Fruit fly (Drosophila melanogaster): ENCODE data around the gene TTLL1B.

The TTLL1B gene

dm6 chr3L:4690698-4691097, 42.6 kb downstream of the TTLL1B start (continued):
- TF ChIP-seq CG13123 (GFP tag; optimal IDR thresholded peaks at IDR 0.05) (no peak), Rfx (GFP tag; IDR thresholded peaks at IDR 0.05) (peak; percentile 58; the same call in 1 of the 2 replicates), Camta (GFP tag; optimal IDR thresholded peaks at IDR 0.05) (peak; percentile 24), Dfd (GFP tag; optimal IDR thresholded peaks at IDR 0.05) (no peak), phol (tag; optimal IDR thresholded peaks at IDR 0.05) (peak; percentile 23), zfh1 (GFP tag; IDR thresholded peaks at IDR 0.05) (peak; percentile 59; the same call in 2 of the 3 replicates), NK7.1 (GFP tag; optimal IDR thresholded peaks at IDR 0.05) (no peak), abd-A (tag; optimal IDR thresholded peaks at IDR 0.05) (no peak), Trl (optimal IDR thresholded peaks at IDR 0.05) (no peak), Trl (GFP tag; optimal IDR thresholded peaks at IDR 0.05) (no peak), ham (GFP tag; IDR thresholded peaks at IDR 0.05) (no peak), Lim3 (GFP tag; IDR thresholded peaks at IDR 0.05) (0 out of 2 replicates have a peak, but pooled peaks have one; percentile 21), CG34376 (GFP tag; optimal IDR thresholded peaks at IDR 0.05) (no peak), CG16779 (GFP tag; IDR thresholded peaks at IDR 0.05) (no peak), shn (GFP tag; optimal IDR thresholded peaks at IDR 0.05) (no peak), CG1024 (GFP tag; IDR thresholded peaks at IDR 0.05) (peak; percentile 31; the same call in 1 of the 2 replicates), CG17802 (tag; optimal IDR thresholded peaks at IDR 0.05) (no peak), ara (GFP tag; IDR thresholded peaks at IDR 0.05) (no peak), gfzf (GFP tag; optimal IDR thresholded peaks at IDR 0.05) (no peak), Ptx1 (GFP tag; IDR thresholded peaks at IDR 0.05) (peak; percentile 54), E2f1 (GFP tag; IDR thresholded peaks at IDR 0.05) (0 out of 2 replicates have a peak, but pooled peaks have one; percentile 52), dm (GFP tag; optimal IDR thresholded peaks at IDR 0.05) (no peak), zen (tag; optimal IDR thresholded peaks at IDR 0.05) (peak; percentile 66), Opbp (GFP tag; IDR thresholded peaks at IDR 0.05; ENCODE audit: partially characterized antibody) (no peak), CG17612 (GFP tag; IDR thresholded peaks at IDR 0.05) (no peak), CG1529 (GFP tag; optimal IDR thresholded peaks at IDR 0.05) (no peak), CG6689 (GFP tag; IDR thresholded peaks at IDR 0.05) (no peak), zfh2 (GFP tag; optimal IDR thresholded peaks at IDR 0.05) (no peak), B-H1 (GFP tag; IDR thresholded peaks at IDR 0.05) (no peak; the same call in 2 of the 3 replicates), Spps (tag; optimal IDR thresholded peaks at IDR 0.05) (no peak), Scr (GFP tag; IDR thresholded peaks at IDR 0.05; ENCODE audit: partially characterized antibody) (no peak), CG4854 (GFP tag; optimal IDR thresholded peaks at IDR 0.05) (no peak), crol (GFP tag; IDR thresholded peaks at IDR 0.05) (no peak), CG8944 (GFP tag; optimal IDR thresholded peaks at IDR 0.05) (peak; percentile 2), HHEX (GFP tag; optimal IDR thresholded peaks at IDR 0.05) (no peak), CG6765 (GFP tag; optimal IDR thresholded peaks at IDR 0.05) (no peak), jumu (GFP tag; optimal IDR thresholded peaks at IDR 0.05) (no peak), CG2875 (GFP tag; optimal IDR thresholded peaks at IDR 0.05) (no peak), CG12236 (GFP tag; optimal IDR thresholded peaks at IDR 0.05) (no peak), Doc3 (GFP tag; IDR thresholded peaks at IDR 0.05; ENCODE audit: partially characterized antibody) (no peak), ken (GFP tag; IDR thresholded peaks at IDR 0.05) (no peak), CG10366 (GFP tag; IDR thresholded peaks at IDR 0.05) (peak; percentile 61), HLH3B (GFP tag; IDR thresholded peaks at IDR 0.05) (0 out of 2 replicates have a peak, but pooled peaks have one; percentile 12), hkb (optimal IDR thresholded peaks at IDR 0.05) (no peak), hkb (GFP tag; IDR thresholded peaks at IDR 0.05) (peak; percentile 28; the same call in 1 of the 2 replicates), CG15696 (tag; optimal IDR thresholded peaks at IDR 0.05) (no peak), Med (GFP tag) (peak; percentile 87), gem (tag; optimal IDR thresholded peaks at IDR 0.05) (peak; percentile 49), Ravus (GFP tag; IDR thresholded peaks at IDR 0.05) (no peak), cwo (GFP tag; optimal IDR thresholded peaks at IDR 0.05) (no peak), inv (GFP tag; IDR thresholded peaks at IDR 0.05; ENCODE audit: partially characterized antibody) (no peak), gcm (GFP tag; optimal IDR thresholded peaks at IDR 0.05) (no peak)

Measured in whole organism, embryonic.